Worm (Caenorhabditis elegans): Measurements from ENCODE around the gene srf-3.

ce11 chrIV:12842895-12843294 is 6.4 kb upstream of the srf-3 start:
- TF ChIP-seq nhr-76 (tag; optimal IDR thresholded peaks at IDR 0.05) (no peak), ztf-11 (tag; optimal IDR thresholded peaks at IDR 0.05) (no peak)
